Worm (Caenorhabditis elegans) whole organism, L3 larva: ENCODE results near the gene C04C11.25.

Source experiments
- lsy-12 ChIP-seq: sonication (generic microtip); optimal IDR thresholded peaks from 2 replicates; lab custom pipeline; 2016; ENCODE audit warnings: mild to moderate bottlenecking, missing genetic modification characterization, missing compliant biosample characterization
- unc-62 ChIP-seq: fragments of 150-350 bp; sonication (generic microtip); optimal IDR thresholded peaks from 4 replicates; lab custom pipeline; 2014; ENCODE audit warnings: missing biosample characterization, missing genetic modification reagents, missing genetic modification characterization

DNA sequence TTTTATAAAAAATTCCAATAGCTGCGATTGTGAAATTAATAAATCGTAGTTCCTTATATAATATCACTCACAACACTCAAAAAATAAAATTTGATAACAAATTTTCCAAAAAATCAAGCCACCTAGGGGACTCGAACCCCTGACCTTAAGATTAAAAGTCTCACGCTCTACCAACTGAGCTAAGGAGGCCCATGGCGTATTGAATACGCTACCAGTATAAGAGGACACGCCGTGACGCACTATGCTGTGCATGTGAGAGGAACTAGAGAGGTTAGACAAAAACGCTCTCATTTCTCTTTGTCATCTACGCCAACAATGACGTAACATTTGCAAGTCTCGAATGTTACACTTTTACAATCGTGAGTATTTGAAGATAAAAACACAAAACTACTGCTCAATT lies 48.6 kb upstream of the C04C11.25 start:
- TF ChIP-seq lsy-12 (peak; percentile 89), unc-62 (GFP tag; lab: Kevin White, UChicago) (peak; percentile 77)
